Worm (Caenorhabditis elegans): Measurements from ENCODE around the gene C38C3.3.

ce11 chrV:1465932-1466331 lies 29.5 kb upstream of the C38C3.3 start:
- TF ChIP-seq fos-1 (tag; optimal IDR thresholded peaks at IDR 0.05) (no peak), ztf-4 (tag; optimal IDR thresholded peaks at IDR 0.05) (no peak), egl-27 (tag; optimal IDR thresholded peaks at IDR 0.05) (no peak), R02D3.7 (tag; optimal IDR thresholded peaks at IDR 0.05) (no peak), nhr-23 (tag; optimal IDR thresholded peaks at IDR 0.05) (no peak)
